Worm (Caenorhabditis elegans) whole organism, L3 larva: ENCODE measurements around the gene ani-1.

ENCODE experiments used
- R02D3.7 ChIP-seq: fragments of 150-350 bp; optimal IDR thresholded peaks from 2 replicates; lab custom pipeline; 2014; ENCODE audit warnings: missing biosample characterization, missing genetic modification characterization
- ZK546.5 ChIP-seq: sonication (generic microtip); optimal IDR thresholded peaks from 2 replicates; lab custom pipeline; 2017; ENCODE audit warnings: missing biosample characterization, missing genetic modification characterization
- ama-1 ChIP-seq: fragments of 150-350 bp; optimal IDR thresholded peaks from 2 replicates; lab custom pipeline; 2018
- ceh-16 ChIP-seq: sonication (generic microtip); optimal IDR thresholded peaks from 2 replicates; lab custom pipeline; 2017; ENCODE audit warnings: missing biosample characterization, missing genetic modification characterization
- ceh-28 ChIP-seq: fragments of 150-350 bp; optimal IDR thresholded peaks from 2 replicates; lab custom pipeline; 2014; ENCODE audit warnings: missing biosample characterization, missing genetic modification reagents, missing genetic modification characterization
- ceh-82 ChIP-seq: fragments of 150-350 bp; optimal IDR thresholded peaks from 2 replicates; lab custom pipeline; 2014; ENCODE audit warnings: missing biosample characterization, missing genetic modification characterization
- daf-12 ChIP-seq: fragments of 150-350 bp; optimal IDR thresholded peaks from 2 replicates; lab custom pipeline; 2014; ENCODE audit warnings: missing biosample characterization, missing genetic modification reagents, missing genetic modification characterization
- egl-27 ChIP-seq: sonication (generic microtip); optimal IDR thresholded peaks from 4 replicates; lab custom pipeline; 2017; ENCODE audit warnings: missing biosample characterization, missing genetic modification reagents, missing genetic modification characterization
- egl-5 ChIP-seq: fragments of 150-350 bp; optimal IDR thresholded peaks from 2 replicates; lab custom pipeline; 2017; ENCODE audit warnings: missing biosample characterization, missing genetic modification reagents, missing genetic modification characterization, inconsistent platforms
- elt-2 ChIP-seq: sonication (generic microtip); optimal IDR thresholded peaks from 2 replicates; lab custom pipeline; 2016; ENCODE audit warnings: missing genetic modification reagents, mild to moderate bottlenecking, missing genetic modification characterization, missing compliant biosample characterization
- elt-3 ChIP-seq, 3 experiments: fragments of 150-350 bp in 1 of 3; sonication (generic microtip) in 2 of 3; optimal IDR thresholded peaks; 2 replicates in 2 of 3; 4 replicates in 1 of 3; lab custom pipeline; 2014 to 2017; ENCODE audit warnings: missing biosample characterization in 3 of 3, missing genetic modification characterization in 3 of 3
- eor-1 ChIP-seq, 2 experiments: fragments of 150-350 bp; optimal IDR thresholded peaks; 2 replicates each; lab custom pipeline; 2014 to 2018; ENCODE audit warnings: missing biosample characterization in 2 of 2, missing genetic modification characterization in 2 of 2
- fkh-10 ChIP-seq: sonication (generic microtip); optimal IDR thresholded peaks from 2 replicates; lab custom pipeline; 2017; ENCODE audit warnings: missing biosample characterization, missing genetic modification reagents, missing genetic modification characterization
- fos-1 ChIP-seq: fragments of 150-350 bp; optimal IDR thresholded peaks from 2 replicates; lab custom pipeline; 2014; ENCODE audit warnings: missing biosample characterization, missing genetic modification characterization
- hmg-11 ChIP-seq: sonication (generic microtip); optimal IDR thresholded peaks from 2 replicates; lab custom pipeline; 2016; ENCODE audit warnings: missing genetic modification characterization, missing compliant biosample characterization
- jun-1 ChIP-seq: fragments of 150-350 bp; optimal IDR thresholded peaks from 2 replicates; lab custom pipeline; 2014; ENCODE audit warnings: missing biosample characterization, missing genetic modification reagents, missing genetic modification characterization
- lin-15B ChIP-seq: fragments of 150-350 bp; optimal IDR thresholded peaks from 2 replicates; lab custom pipeline; 2014; ENCODE audit warnings: missing biosample characterization, missing genetic modification characterization
- nfya-1 ChIP-seq: sonication (generic microtip); optimal IDR thresholded peaks from 2 replicates; lab custom pipeline; 2017; ENCODE audit warnings: missing genetic modification characterization, mild to moderate bottlenecking, missing compliant biosample characterization, antibody characterized with exemption, moderate library complexity; ENCODE audit not compliant: insufficient read depth
- nhr-11 ChIP-seq: fragments of 150-350 bp; optimal IDR thresholded peaks from 2 replicates; lab custom pipeline; 2014; ENCODE audit warnings: missing biosample characterization, missing genetic modification characterization
- nhr-12 ChIP-seq: fragments of 150-350 bp; optimal IDR thresholded peaks from 2 replicates; lab custom pipeline; 2014; ENCODE audit warnings: missing biosample characterization, missing genetic modification characterization
- nhr-23 ChIP-seq: fragments of 150-350 bp; optimal IDR thresholded peaks from 2 replicates; lab custom pipeline; 2014; ENCODE audit warnings: missing biosample characterization, missing genetic modification reagents, missing genetic modification characterization
- nhr-237 ChIP-seq: fragments of 150-350 bp; optimal IDR thresholded peaks from 2 replicates; lab custom pipeline; 2014; ENCODE audit warnings: missing biosample characterization, missing genetic modification characterization
- nhr-25 ChIP-seq: sonication (generic microtip); optimal IDR thresholded peaks from 2 replicates; lab custom pipeline; 2017; ENCODE audit warnings: missing biosample characterization, missing genetic modification characterization
- nhr-28 ChIP-seq: fragments of 150-350 bp; optimal IDR thresholded peaks from 2 replicates; lab custom pipeline; 2014; ENCODE audit warnings: missing biosample characterization, missing genetic modification characterization
- nhr-43 ChIP-seq: sonication (generic microtip); optimal IDR thresholded peaks from 2 replicates; lab custom pipeline; 2016; ENCODE audit warnings: mild to moderate bottlenecking, missing genetic modification characterization, missing compliant biosample characterization; ENCODE audit not compliant: poor library complexity, severe bottlenecking
- nhr-76 ChIP-seq: fragments of 150-350 bp; sonication (generic microtip); optimal IDR thresholded peaks from 5 replicates; lab custom pipeline; 2014; ENCODE audit warnings: missing biosample characterization, missing genetic modification characterization
- pha-4 ChIP-seq: fragments of 150-350 bp; optimal IDR thresholded peaks from 2 replicates; lab custom pipeline; 2014; ENCODE audit warnings: missing biosample characterization, missing genetic modification reagents, missing genetic modification characterization
- pqm-1 ChIP-seq: fragments of 150-350 bp; optimal IDR thresholded peaks from 2 replicates; lab custom pipeline; 2017; ENCODE audit warnings: missing biosample characterization, missing genetic modification characterization, inconsistent platforms
- snpc-4 ChIP-seq: fragments of 150-350 bp; optimal IDR thresholded peaks from 2 replicates; lab custom pipeline; 2014; ENCODE audit warnings: missing biosample characterization, missing genetic modification characterization
- unc-62 ChIP-seq: fragments of 150-350 bp; sonication (generic microtip); optimal IDR thresholded peaks from 4 replicates; lab custom pipeline; 2014; ENCODE audit warnings: missing biosample characterization, missing genetic modification reagents, missing genetic modification characterization
- ztf-11 ChIP-seq: fragments of 150-350 bp; optimal IDR thresholded peaks from 2 replicates; lab custom pipeline; 2014; ENCODE audit warnings: missing biosample characterization, missing genetic modification characterization
- ztf-4 ChIP-seq: fragments of 150-350 bp; optimal IDR thresholded peaks from 2 replicates; lab custom pipeline; 2014; ENCODE audit warnings: missing biosample characterization, missing genetic modification characterization

ani-1 gene

ce11 chrIII:12455651-12456420 is 2.7 kb upstream of the ani-1 start:
- TF ChIP-seq ztf-4 (peak; percentile 66), pha-4 (tag; lab: Kevin White, UChicago) (peak; percentile 14), nhr-11 (tag; lab: Kevin White, UChicago) (no peak)

ce11 chrIII:12453785-12454184 is 610 bp upstream of the ani-1 start:
- peak; percentile 66 for TF ChIP-seq ceh-28 (tag; lab: Kevin White, UChicago)
- peak; percentile 81 for TF ChIP-seq elt-2 (tag; lab: Kevin White, UChicago)
- TF ChIP-seq pqm-1 (tag; lab: Kevin White, UChicago) = peak; percentile 68
- TF ChIP-seq fos-1 (tag; lab: Kevin White, UChicago) = no peak

ce11 chrIII:12445991-12446502 is 7.1 kb downstream of the ani-1 start, which contains the start of gene Y49E10.18:
Gene Y49E10.18, minus strand, starts transcription at chrIII:12446106.
- no peak for TF ChIP-seq snpc-4 (tag; lab: Kevin White, UChicago)
- no peak for TF ChIP-seq R02D3.7
- TF ChIP-seq fkh-10 = no peak
- peak; percentile 85 for TF ChIP-seq pqm-1 (tag; lab: Kevin White, UChicago)
- no peak for TF ChIP-seq ceh-28 (tag; lab: Kevin White, UChicago)
- TF ChIP-seq eor-1 (tag; optimal IDR thresholded peaks at IDR 0.05; lab: Kevin White, UChicago) = no peak
- no peak for TF ChIP-seq egl-5 (tag; lab: Kevin White, UChicago)
- TF ChIP-seq nhr-28 = no peak
- peak; percentile 91 for TF ChIP-seq elt-2 (tag; lab: Kevin White, UChicago)
- TF ChIP-seq nfya-1 (tag; lab: Kevin White, UChicago) = no peak
- TF ChIP-seq ama-1 = no peak
- no peak for TF ChIP-seq nhr-23
- no peak for TF ChIP-seq ceh-82 (tag; lab: Kevin White, UChicago)
- TF ChIP-seq jun-1 (tag; lab: Kevin White, UChicago) = peak; percentile 7

ce11 chrIII:12445223-12445622 is 8.0 kb downstream of the ani-1 start:
- TF ChIP-seq ztf-4 (no peak), elt-2 (tag; lab: Kevin White, UChicago) (peak; percentile 92)
- TF ChIP-seq, all 47 proteins: peak for 1

ce11 chrIII:12443880-12444279 is 9.3 kb downstream of the ani-1 start:
- TF ChIP-seq nfya-1 (tag; lab: Kevin White, UChicago) = peak; percentile 80
- no peak for TF ChIP-seq snpc-4 (tag; lab: Kevin White, UChicago)

- TF ChIP-seq nhr-11 (tag; lab: Kevin White, UChicago) = no peak
- no peak for TF ChIP-seq egl-5 (tag; lab: Kevin White, UChicago)
- TF ChIP-seq nhr-76 = no peak
- no peak for TF ChIP-seq ceh-16 (tag; lab: Kevin White, UChicago)
- TF ChIP-seq nhr-25 (tag; lab: Kevin White, UChicago) = no peak
- no peak for TF ChIP-seq fos-1 (tag; lab: Kevin White, UChicago)
- no peak for TF ChIP-seq snpc-4 (tag; lab: Kevin White, UChicago)
- no peak for TF ChIP-seq ZK546.5
- no peak for TF ChIP-seq ztf-4
- TF ChIP-seq jun-1 (tag; lab: Kevin White, UChicago) = no peak
- no peak for TF ChIP-seq ceh-82 (tag; lab: Kevin White, UChicago)
- no peak for TF ChIP-seq nhr-237 (tag; lab: Kevin White, UChicago)
- TF ChIP-seq daf-12 (tag; lab: Kevin White, UChicago) = no peak
- no peak for TF ChIP-seq lin-15B (tag; lab: Kevin White, UChicago)
- no peak for TF ChIP-seq elt-3 (tag; optimal IDR thresholded peaks at IDR 0.05; lab: Kevin White, UChicago)
These were observed 14.1 kb downstream of the ani-1 start for ce11 chrIII:12439056-12439455.

ce11 chrIII:12437020-12437419 is 16.2 kb downstream of the ani-1 start:
- TF ChIP-seq nhr-43 (tag; lab: Kevin White, UChicago) (no peak), hmg-11 (tag; lab: Kevin White, UChicago) (no peak), nhr-11 (tag; lab: Kevin White, UChicago) (no peak), nhr-12 (tag; lab: Kevin White, UChicago) (no peak), egl-27 (tag; lab: Kevin White, UChicago) (no peak), elt-2 (tag; lab: Kevin White, UChicago) (no peak), unc-62 (GFP tag; lab: Kevin White, UChicago) (no peak), lin-15B (tag; lab: Kevin White, UChicago) (no peak), ZK546.5 (no peak), ztf-11 (tag; lab: Kevin White, UChicago) (no peak)
